Worm (Caenorhabditis elegans) whole organism, young adult: ENCODE measurements around the gene hpo-25.

ENCODE experiments used
- B0336.3 ChIP-seq: fragments of 200-800 bp; sonication (Bioruptor generic); IDR thresholded peaks from 2 replicates; pipeline ENCODE4 v1.3.6; 2022; ENCODE audit warnings: missing genetic modification characterization, missing compliant biosample characterization
- F10E7.11 ChIP-seq: sonication (generic microtip); optimal IDR thresholded peaks from 2 replicates; lab custom pipeline; 2017; ENCODE audit warnings: mild to moderate bottlenecking, missing genetic modification characterization, moderate library complexity, missing compliant biosample characterization
- Y95B8A.8 ChIP-seq: fragments of 200-800 bp; sonication (Bioruptor generic); IDR thresholded peaks from 2 replicates; pipeline ENCODE4 v1.3.6; 2022; ENCODE audit warnings: missing genetic modification reagents, missing genetic modification characterization, missing compliant biosample characterization
- ceh-91 ChIP-seq: fragments of 200-800 bp; sonication (Bioruptor generic); IDR thresholded peaks from 2 replicates; pipeline ENCODE4 v1.3.6; 2022; ENCODE audit warnings: missing genetic modification reagents, missing genetic modification characterization, missing compliant biosample characterization
- egl-18 ChIP-seq: fragments of 200-800 bp; sonication (Bioruptor generic); IDR thresholded peaks from 2 replicates; pipeline ENCODE4 v1.3.6; 2022; ENCODE audit warnings: missing genetic modification reagents, missing genetic modification characterization, missing compliant biosample characterization
- hlh-26 ChIP-seq: fragments of 200-800 bp; sonication (Bioruptor generic); conservative IDR thresholded peaks from 2 replicates; pipeline ENCODE4 v1.3.6; 2022; ENCODE audit warnings: missing genetic modification reagents, missing genetic modification characterization, missing compliant biosample characterization
- hrde-1 ChIP-seq: sonication (generic microtip); optimal IDR thresholded peaks from 2 replicates; lab custom pipeline; 2016; ENCODE audit warnings: missing genetic modification characterization, mild to moderate bottlenecking, missing compliant biosample characterization, moderate library complexity, missing genotype, missing genetic modification reagents, borderline replicate concordance
- lin-35 ChIP-seq, 3 experiments: fragments of 150-350 bp in 2 of 3; sonication (generic microtip) in 1 of 3; optimal IDR thresholded peaks; 2 replicates each; lab custom pipeline; 2014 to 2018; ENCODE audit warnings: missing biosample characterization in 3 of 3, missing genetic modification characterization in 3 of 3, missing genetic modification reagents in 3 of 3
- lsy-27 ChIP-seq: sonication (generic microtip); optimal IDR thresholded peaks from 2 replicates; lab custom pipeline; 2017; ENCODE audit warnings: missing genetic modification characterization, mild to moderate bottlenecking, missing compliant biosample characterization, antibody characterized with exemption, missing genotype, borderline replicate concordance; ENCODE audit not compliant: insufficient read depth
- madf-10 ChIP-seq: sonication (generic microtip); optimal IDR thresholded peaks from 2 replicates; lab custom pipeline; 2016; ENCODE audit warnings: mild to moderate bottlenecking, missing genetic modification characterization, missing compliant biosample characterization
- snpc-1.1 ChIP-seq: sonication (generic microtip); optimal IDR thresholded peaks from 2 replicates; lab custom pipeline; 2017; ENCODE audit warnings: missing genetic modification characterization, mild to moderate bottlenecking, missing compliant biosample characterization, antibody characterized with exemption, moderate library complexity, missing genotype, missing genetic modification reagents; ENCODE audit not compliant: insufficient read depth
- ztf-22 ChIP-seq: fragments of 200-800 bp; sonication (Bioruptor generic); optimal IDR thresholded peaks from 2 replicates; lab custom pipeline; 2018; ENCODE audit warnings: mild to moderate bottlenecking, missing genetic modification characterization, moderate library complexity, missing compliant biosample characterization

The hpo-25 gene

ce11 chrII:2417889-2418288 is 48.8 kb downstream of the hpo-25 start, which contains the start of the genes F42G2.5 and F42G2.7:
Gene F42G2.5, minus strand, starts transcription at chrII:2417989.
Gene F42G2.7, plus strand, starts transcription at chrII:2418158.
- TF ChIP-seq hlh-26 (GFP tag; lab: Robert Waterston, UW): no peak
- TF ChIP-seq egl-18 (GFP tag; lab: Robert Waterston, UW): no peak

ce11 chrII:2418836-2419235 is 49.8 kb downstream of the hpo-25 start, which contains the start of gene fbxc-20:
Gene fbxc-20, plus strand, starts transcription at chrII:2419136.
- no peak for TF ChIP-seq snpc-1.1
- TF ChIP-seq lsy-27: no peak
- TF ChIP-seq ztf-22: no peak
- no peak for TF ChIP-seq Y95B8A.8 (GFP tag; lab: Robert Waterston, UW)
- no peak for TF ChIP-seq F10E7.11 (tag; lab: Kevin White, UChicago)
- no peak for TF ChIP-seq hrde-1
- no peak for TF ChIP-seq lin-35 (GFP tag; optimal IDR thresholded peaks at IDR 0.05; lab: Kevin White, UChicago)
- no peak for TF ChIP-seq ceh-91 (GFP tag; lab: Robert Waterston, UW)
- TF ChIP-seq madf-10 (tag; lab: Kevin White, UChicago): no peak
- no peak for TF ChIP-seq B0336.3 (GFP tag; lab: Robert Waterston, UW)
